Fruit fly (Drosophila melanogaster) whole organism, prepupa: ENCODE data around the gene plh.

Experiments
- Blimp-1 ChIP-seq: fragments of 200-800 bp; sonication (Bioruptor generic); optimal IDR thresholded peaks from 3 replicates; lab custom pipeline; 2017; ENCODE audit warnings: missing biosample characterization, missing genetic modification characterization, mild to moderate bottlenecking, moderate library complexity, missing genetic modification reagents
- CG10631 ChIP-seq: fragments of 200-800 bp; sonication (Bioruptor generic); optimal IDR thresholded peaks from 2 replicates; lab custom pipeline; 2016; ENCODE audit warnings: missing biosample characterization, missing genetic modification characterization
- CG10669 ChIP-seq: fragments of 200-800 bp; sonication (Bioruptor generic); optimal IDR thresholded peaks from 3 replicates; lab custom pipeline; 2018; ENCODE audit warnings: missing biosample characterization, mild to moderate bottlenecking, missing genetic modification characterization, moderate library complexity
- CG11294 ChIP-seq: fragments of 200-800 bp; sonication (Bioruptor generic); IDR thresholded peaks from 2 replicates; pipeline ENCODE4 v1.3.6; 2022; ENCODE audit warnings: missing biosample characterization, missing genetic modification characterization
- CG11902 ChIP-seq: fragments of 200-800 bp; sonication (Bioruptor generic); optimal IDR thresholded peaks from 3 replicates; lab custom pipeline; 2016; ENCODE audit warnings: missing biosample characterization, missing genetic modification characterization
- CG15336 ChIP-seq: fragments of 200-800 bp; sonication (Bioruptor generic); IDR thresholded peaks from 2 replicates; pipeline ENCODE4 v1.3.6; 2022; ENCODE audit warnings: missing biosample characterization, missing genetic modification characterization
- CG1621 ChIP-seq: fragments of 200-800 bp; sonication (Bioruptor generic); optimal IDR thresholded peaks from 3 replicates; lab custom pipeline; 2018; ENCODE audit warnings: missing biosample characterization, mild to moderate bottlenecking, missing genetic modification characterization
- CG16779 ChIP-seq: fragments of 200-800 bp; sonication (Bioruptor generic); optimal IDR thresholded peaks from 3 replicates; lab custom pipeline; 2017; ENCODE audit warnings: missing biosample characterization, mild to moderate bottlenecking, missing genetic modification characterization
- CG34406 ChIP-seq: fragments of 200-800 bp; sonication (Bioruptor generic); optimal IDR thresholded peaks from 3 replicates; lab custom pipeline; 2016; ENCODE audit warnings: missing biosample characterization, missing genetic modification characterization
- CG3919 ChIP-seq: fragments of 200-800 bp; sonication (Bioruptor generic); optimal IDR thresholded peaks from 3 replicates; lab custom pipeline; 2016; ENCODE audit warnings: missing biosample characterization, missing genetic modification characterization
- CG4318 ChIP-seq: fragments of 200-800 bp; sonication (Bioruptor generic); optimal IDR thresholded peaks from 3 replicates; lab custom pipeline; 2017; ENCODE audit warnings: missing biosample characterization, mild to moderate bottlenecking, missing genetic modification characterization
- CG6163 ChIP-seq: fragments of 200-800 bp; sonication (Bioruptor generic); IDR thresholded peaks from 3 replicates; pipeline ENCODE4 v1.3.6; 2022; ENCODE audit warnings: missing biosample characterization, missing genetic modification characterization
- CG6276 ChIP-seq: fragments of 200-800 bp; sonication (Bioruptor generic); optimal IDR thresholded peaks from 2 replicates; lab custom pipeline; 2017; ENCODE audit warnings: missing biosample characterization, mild to moderate bottlenecking, missing genetic modification characterization
- CG7368 ChIP-seq: fragments of 200-800 bp; sonication (Bioruptor generic); optimal IDR thresholded peaks from 3 replicates; lab custom pipeline; 2016; ENCODE audit warnings: missing biosample characterization, missing genetic modification characterization
- CG8119 ChIP-seq: fragments of 200-800 bp; sonication (Bioruptor generic); IDR thresholded peaks from 3 replicates; pipeline ENCODE4 v1.3.6; 2022; ENCODE audit warnings: missing biosample characterization, missing genetic modification characterization
- CG9139 ChIP-seq: fragments of 200-800 bp; sonication (Bioruptor generic); optimal IDR thresholded peaks from 3 replicates; lab custom pipeline; 2017; ENCODE audit warnings: missing biosample characterization, mild to moderate bottlenecking, missing genetic modification characterization
- Eip75B ChIP-seq: fragments of 200-800 bp; sonication (Bioruptor generic); optimal IDR thresholded peaks from 3 replicates; lab custom pipeline; 2016; ENCODE audit warnings: missing biosample characterization, missing genetic modification characterization
- Eip78C ChIP-seq: fragments of 200-800 bp; sonication (Bioruptor generic); peaks from one replicate; lab custom pipeline; 2016; ENCODE audit warnings: missing biosample characterization, missing genetic modification characterization
- Ets96B ChIP-seq: fragments of 200-800 bp; optimal IDR thresholded peaks from 2 replicates; lab custom pipeline; 2019; ENCODE audit warnings: missing biosample characterization, mild to moderate bottlenecking, missing genetic modification characterization, moderate library complexity
- Gug ChIP-seq: fragments of 200-800 bp; sonication (Bioruptor generic); IDR thresholded peaks from 2 replicates; pipeline ENCODE4 v1.3.6; 2022; ENCODE audit warnings: missing biosample characterization, missing genetic modification characterization
- Hr38 ChIP-seq: sonication (Bioruptor generic); optimal IDR thresholded peaks from 2 replicates; lab custom pipeline; 2016; ENCODE audit warnings: missing biosample characterization, missing genetic modification characterization
- Hr4 ChIP-seq: fragments of 200-800 bp; sonication (Bioruptor generic); optimal IDR thresholded peaks from 3 replicates; lab custom pipeline; 2016; ENCODE audit warnings: missing biosample characterization, missing genetic modification characterization
- Sox14 ChIP-seq: fragments of 200-800 bp; sonication (Bioruptor generic); optimal IDR thresholded peaks from 3 replicates; lab custom pipeline; 2016; ENCODE audit warnings: missing biosample characterization, missing genetic modification characterization
- Sox15 ChIP-seq: fragments of 200-800 bp; sonication (Bioruptor generic); optimal IDR thresholded peaks from 3 replicates; lab custom pipeline; 2016; ENCODE audit warnings: missing biosample characterization, missing genetic modification characterization
- achi ChIP-seq: fragments of 200-800 bp; sonication (Bioruptor generic); optimal IDR thresholded peaks from 3 replicates; lab custom pipeline; 2016; ENCODE audit warnings: missing biosample characterization, missing genetic modification characterization
- dac ChIP-seq: fragments of 200-800 bp; sonication (Bioruptor generic); optimal IDR thresholded peaks from 2 replicates; lab custom pipeline; 2017; ENCODE audit warnings: missing biosample characterization, mild to moderate bottlenecking, missing genetic modification characterization
- esn ChIP-seq: fragments of 200-800 bp; sonication (Bioruptor generic); optimal IDR thresholded peaks from 2 replicates; lab custom pipeline; 2016; ENCODE audit warnings: missing biosample characterization, mild to moderate bottlenecking, missing genetic modification characterization, moderate library complexity
- fd85E ChIP-seq: fragments of 200-800 bp; sonication (Bioruptor generic); optimal IDR thresholded peaks from 3 replicates; lab custom pipeline; 2016; ENCODE audit warnings: missing biosample characterization, missing genetic modification characterization
- fkh ChIP-seq: fragments of 200-800 bp; sonication (Bioruptor generic); optimal IDR thresholded peaks from 3 replicates; lab custom pipeline; 2017; ENCODE audit warnings: missing biosample characterization, mild to moderate bottlenecking, missing genetic modification characterization, moderate library complexity
- lz ChIP-seq: fragments of 200-800 bp; sonication (Bioruptor generic); optimal IDR thresholded peaks from 3 replicates; lab custom pipeline; 2016; ENCODE audit warnings: missing biosample characterization, missing genetic modification characterization
- salr ChIP-seq, 2 experiments: fragments of 200-800 bp; sonication (Bioruptor generic); optimal IDR thresholded peaks; 3 replicates each; lab custom pipeline; 2016 to 2018; ENCODE audit warnings: missing biosample characterization in 2 of 2, missing genetic modification characterization in 2 of 2, mild to moderate bottlenecking in 1 of 2
- ss ChIP-seq, 2 experiments: fragments of 200-800 bp; sonication (Bioruptor generic); optimal IDR thresholded peaks; 2 replicates in 1 of 2; 3 replicates in 1 of 2; lab custom pipeline; 2017 to 2018; ENCODE audit warnings: mild to moderate bottlenecking in 2 of 2, missing biosample characterization in 2 of 2, missing genetic modification characterization in 2 of 2, moderate library complexity in 1 of 2
- svp ChIP-seq: fragments of 200-800 bp; sonication (Bioruptor generic); peaks from one replicate; lab custom pipeline; 2016; ENCODE audit warnings: missing biosample characterization, missing genetic modification characterization
- topi ChIP-seq: fragments of 200-800 bp; sonication (Bioruptor generic); optimal IDR thresholded peaks from 3 replicates; lab custom pipeline; 2016; ENCODE audit warnings: missing biosample characterization, missing genetic modification characterization
- vri ChIP-seq: fragments of 200-800 bp; sonication (Bioruptor generic); optimal IDR thresholded peaks from 3 replicates; lab custom pipeline; 2016; ENCODE audit warnings: missing biosample characterization, mild to moderate bottlenecking, missing genetic modification characterization

plh gene

DNA sequence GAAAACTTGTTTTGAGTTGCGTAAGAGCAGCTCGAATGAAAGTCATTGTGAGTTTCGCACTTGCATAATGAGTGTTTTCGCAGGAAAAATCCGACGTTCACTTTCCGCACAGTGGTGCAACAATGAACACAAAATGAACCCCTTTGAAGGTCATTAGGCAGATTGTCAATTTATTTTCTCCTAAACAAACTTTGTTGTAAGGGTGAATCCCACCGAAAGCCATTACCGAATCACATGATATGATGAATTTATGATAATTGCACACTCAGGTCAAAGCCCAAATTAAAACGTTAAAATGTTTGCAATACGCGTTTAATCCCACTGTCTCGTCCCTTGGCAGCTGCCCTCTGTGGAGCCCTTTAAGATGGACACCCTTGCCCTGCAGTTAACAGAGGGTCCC is 43.5 kb downstream of the plh start (continued):
- TF ChIP-seq CG6276 (GFP tag; lab: Kevin White, UChicago) (no peak), CG4318 (GFP tag; lab: Kevin White, UChicago) (no peak), vri (GFP tag; lab: Kevin White, UChicago) (no peak), CG10631 (GFP tag; lab: Kevin White, UChicago) (peak; percentile 11), salr (GFP tag; optimal IDR thresholded peaks at IDR 0.05; lab: Kevin White, UChicago) (no peak), CG1621 (no peak), Sox14 (GFP tag; lab: Kevin White, UChicago) (peak; percentile 13)

DNA sequence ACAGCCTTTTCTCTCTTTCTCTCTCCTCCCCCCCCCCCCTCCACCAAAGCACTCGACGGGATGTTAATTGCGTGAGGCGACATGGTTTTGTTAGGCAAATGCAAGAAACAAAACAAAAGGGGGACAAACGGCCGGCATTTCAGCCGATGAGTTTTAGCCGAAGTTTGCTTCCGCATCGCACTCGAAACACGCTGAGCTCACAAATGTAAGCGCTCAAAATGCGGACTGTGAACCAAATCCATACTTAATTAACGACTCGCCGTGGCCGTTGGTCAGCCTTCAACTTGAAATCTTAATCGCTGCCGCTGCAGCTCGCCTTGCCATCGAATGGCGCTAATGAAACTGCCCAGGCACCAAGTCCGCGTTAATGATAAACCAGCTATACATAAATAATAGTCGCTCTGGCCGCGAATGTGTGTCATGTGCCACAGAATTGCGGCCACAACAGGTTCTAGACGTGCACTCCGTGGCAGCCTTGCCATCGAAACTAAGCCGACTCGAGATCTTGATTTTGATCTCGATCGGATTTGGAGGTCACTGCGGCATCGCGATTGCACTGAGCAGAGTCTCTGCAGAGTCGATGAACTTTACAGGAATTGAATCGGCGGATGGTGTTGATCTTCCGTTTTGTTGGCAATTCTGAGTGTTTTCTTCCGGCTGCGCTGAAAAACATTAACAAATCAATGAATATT is 44.4 kb downstream of the plh start:
- TF ChIP-seq CG8119 (GFP tag; lab: Robert Waterston, UW) (no peak), CG6276 (GFP tag; lab: Kevin White, UChicago) (no peak), dac (GFP tag; lab: Kevin White, UChicago) (no peak), ss (GFP tag; optimal IDR thresholded peaks at IDR 0.05; lab: Kevin White, UChicago) (peak in 1 of 2 experiments; percentile 5), CG10669 (GFP tag; lab: Kevin White, UChicago) (no peak), Eip78C (peak; percentile 13), fd85E (GFP tag; lab: Kevin White, UChicago) (no peak), topi (GFP tag; lab: Kevin White, UChicago) (no peak), CG6163 (GFP tag; lab: Robert Waterston, UW) (0 out of 3 replicates have a peak, but pooled peaks have one; percentile 8)

DNA sequence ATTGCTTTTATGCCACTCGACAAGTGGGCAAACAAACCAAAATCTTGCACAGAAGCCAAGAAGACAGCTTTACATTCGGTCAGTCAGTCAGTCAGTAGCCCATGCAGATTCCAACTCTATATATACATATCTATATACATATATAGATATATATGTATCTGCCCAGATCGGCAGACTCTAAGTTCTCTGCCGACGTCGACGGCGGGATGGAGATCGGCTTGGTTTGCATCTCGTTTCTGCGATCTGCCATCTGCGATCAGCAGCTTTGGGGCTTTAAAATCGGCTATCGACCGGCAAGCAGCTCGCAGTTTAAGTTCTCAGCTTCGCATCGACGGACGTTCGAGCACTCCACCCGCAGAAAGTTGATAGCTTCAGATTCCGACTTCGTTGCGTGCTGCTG is 45.7 kb downstream of the plh start, which contains the start of gene Jhbp1:
TSS of gene Jhbp1 (plus strand) at position 301 of the 400 bp plus-strand sequence.
- TF ChIP-seq CG7368 (GFP tag; lab: Kevin White, UChicago) (no peak), Eip78C (peak; percentile 27), CG15336 (GFP tag; lab: Robert Waterston, UW) (0 out of 2 replicates have a peak, but pooled peaks have one; percentile 9)

DNA sequence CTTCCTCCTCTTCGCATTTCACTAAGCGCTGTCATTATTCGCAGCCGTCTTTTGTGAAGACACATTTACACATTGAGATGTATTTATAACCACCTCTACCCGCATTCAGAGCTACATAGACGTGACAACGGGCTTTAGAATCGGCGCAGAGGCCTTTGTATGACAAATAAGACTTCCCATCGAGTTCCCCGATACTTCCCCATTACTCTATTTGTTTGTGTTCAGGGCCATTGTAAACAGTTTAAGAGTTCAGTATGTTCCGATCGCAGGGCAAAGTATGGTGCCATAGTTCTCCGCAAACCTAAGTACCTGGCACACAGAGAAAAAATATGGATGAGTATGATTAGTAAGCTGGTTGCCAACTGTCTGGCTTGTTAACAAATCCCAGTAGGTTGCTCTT is 46.9 kb downstream of the plh start:
- TF ChIP-seq fkh (GFP tag; lab: Kevin White, UChicago): peak; percentile 60
- TF ChIP-seq CG7368 (GFP tag; lab: Kevin White, UChicago): no peak
- no peak for TF ChIP-seq CG11294 (GFP tag; lab: Robert Waterston, UW)
- TF ChIP-seq, all 60 proteins: peak for 1

DNA sequence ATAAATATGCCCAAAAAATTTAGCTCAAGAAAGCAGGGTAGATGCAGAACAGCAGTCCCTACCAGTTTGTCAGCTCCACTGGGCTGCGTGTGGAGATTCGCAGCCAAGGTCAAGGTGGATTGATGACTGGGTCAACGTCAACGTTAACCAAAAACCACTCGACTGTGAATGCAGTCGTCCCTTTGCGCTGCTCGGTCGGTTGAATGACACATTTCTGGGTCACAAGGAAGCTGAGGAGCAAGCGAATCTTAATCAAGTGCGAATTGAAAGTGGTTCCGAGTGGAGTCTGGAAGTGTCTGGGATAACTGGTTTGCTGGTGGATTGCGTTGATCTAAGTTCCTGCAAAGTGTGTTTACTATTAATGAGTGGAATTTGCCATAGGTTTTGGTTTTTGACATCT is 47.5 kb downstream of the plh start:
- TF ChIP-seq achi (GFP tag; lab: Kevin White, UChicago): no peak
- TF ChIP-seq Gug (GFP tag; lab: Robert Waterston, UW): no peak
- TF ChIP-seq vri (GFP tag; lab: Kevin White, UChicago): no peak
- TF ChIP-seq Ets96B (tag; lab: Kevin White, UChicago): no peak
- no peak for TF ChIP-seq CG3919 (GFP tag; lab: Kevin White, UChicago)
- no peak for TF ChIP-seq Hr38 (GFP tag; lab: Kevin White, UChicago)
- TF ChIP-seq CG11902: no peak
- TF ChIP-seq CG15336 (GFP tag; lab: Robert Waterston, UW): no peak
- TF ChIP-seq svp: peak; percentile 21
- no peak for TF ChIP-seq lz
- TF ChIP-seq Eip75B (GFP tag; lab: Kevin White, UChicago): peak; percentile 73
- no peak for TF ChIP-seq CG9139 (GFP tag; lab: Kevin White, UChicago)
- TF ChIP-seq Blimp-1 (GFP tag; lab: Kevin White, UChicago): peak; percentile 67
- TF ChIP-seq CG11294 (GFP tag; lab: Robert Waterston, UW): no peak
- no peak for TF ChIP-seq Sox15 (GFP tag; lab: Kevin White, UChicago)
- no peak for TF ChIP-seq fkh (GFP tag; lab: Kevin White, UChicago)
- TF ChIP-seq Eip78C: peak; percentile 14
- TF ChIP-seq CG4318 (GFP tag; lab: Kevin White, UChicago): no peak
- no peak for TF ChIP-seq CG7368 (GFP tag; lab: Kevin White, UChicago)
- TF ChIP-seq esn (GFP tag; lab: Kevin White, UChicago): no peak
- TF ChIP-seq CG16779: no peak
- no peak for TF ChIP-seq CG34406 (GFP tag; lab: Kevin White, UChicago)
- no peak for TF ChIP-seq Hr4
